Fruit fly (Drosophila melanogaster) whole organism, embryonic: ENCODE measurements around the gene Hmt4-20.
A peak's percentile ranks its signal among the peaks of the same experiment; 100 is the strongest.

Source experiments
- Antp ChIP-seq: fragments of 200-800 bp; sonication (Bioruptor generic); optimal IDR thresholded peaks from 3 replicates; lab custom pipeline; 2016; ENCODE audit warnings: missing biosample characterization, missing genetic modification characterization
- CG10979 ChIP-seq: fragments of 200-800 bp; sonication (Bioruptor generic); optimal IDR thresholded peaks from 2 replicates; lab custom pipeline; 2018; ENCODE audit warnings: missing biosample characterization, mild to moderate bottlenecking, missing genetic modification characterization, moderate library complexity
- CG12942 ChIP-seq: fragments of 200-800 bp; sonication (Bioruptor generic); optimal IDR thresholded peaks from 3 replicates; lab custom pipeline; 2016; ENCODE audit warnings: missing biosample characterization, missing genetic modification characterization
- CG13424 ChIP-seq: fragments of 200-800 bp; sonication (Bioruptor generic); optimal IDR thresholded peaks from 2 replicates; lab custom pipeline; 2019; ENCODE audit warnings: missing biosample characterization, mild to moderate bottlenecking, missing genetic modification characterization, moderate library complexity
- CG15073 ChIP-seq: fragments of 200-800 bp; sonication (Bioruptor generic); optimal IDR thresholded peaks from 2 replicates; lab custom pipeline; 2016; ENCODE audit warnings: missing biosample characterization, missing genetic modification characterization
- CG15479 ChIP-seq: fragments of 200-800 bp; sonication (Bioruptor generic); optimal IDR thresholded peaks from 3 replicates; lab custom pipeline; 2019; ENCODE audit warnings: missing biosample characterization, mild to moderate bottlenecking, missing genetic modification characterization, moderate library complexity
- CG17912 ChIP-seq: fragments of 200-800 bp; sonication (Bioruptor generic); optimal IDR thresholded peaks from 2 replicates; lab custom pipeline; 2018; ENCODE audit warnings: missing biosample characterization, mild to moderate bottlenecking, missing genetic modification characterization
- CG2199 ChIP-seq: fragments of 200-800 bp; sonication (Bioruptor generic); IDR thresholded peaks from 3 replicates; pipeline ENCODE4 v1.3.6; 2022; ENCODE audit warnings: missing biosample characterization, missing genetic modification characterization
- CG2712 ChIP-seq: fragments of 200-800 bp; optimal IDR thresholded peaks from 3 replicates; lab custom pipeline; 2019; ENCODE audit warnings: missing biosample characterization, mild to moderate bottlenecking, missing genetic modification characterization, moderate library complexity
- CG30020 ChIP-seq: fragments of 200-800 bp; optimal IDR thresholded peaks from 2 replicates; lab custom pipeline; 2019; ENCODE audit warnings: missing biosample characterization, mild to moderate bottlenecking, missing genetic modification characterization, moderate library complexity
- CG31388 ChIP-seq: fragments of 200-800 bp; sonication (Bioruptor generic); optimal IDR thresholded peaks from 2 replicates; lab custom pipeline; 2016; ENCODE audit warnings: missing biosample characterization, missing genetic modification characterization
- CG3281 ChIP-seq: fragments of 200-800 bp; sonication (Bioruptor generic); optimal IDR thresholded peaks from 3 replicates; lab custom pipeline; 2017; ENCODE audit warnings: missing biosample characterization, mild to moderate bottlenecking, missing genetic modification characterization
- CG42726 ChIP-seq: fragments of 200-800 bp; sonication (Bioruptor generic); IDR thresholded peaks from 2 replicates; pipeline ENCODE4 v1.3.6; 2022; ENCODE audit warnings: missing biosample characterization, missing genetic modification characterization; ENCODE audit not compliant: partially characterized antibody
- CG4617 ChIP-seq: fragments of 200-800 bp; sonication (Bioruptor generic); optimal IDR thresholded peaks from 3 replicates; lab custom pipeline; 2016; ENCODE audit warnings: missing biosample characterization, missing genetic modification characterization, borderline replicate concordance
- CG6654 ChIP-seq: fragments of 200-800 bp; sonication (Bioruptor generic); optimal IDR thresholded peaks from 2 replicates; lab custom pipeline; 2017; ENCODE audit warnings: missing biosample characterization, mild to moderate bottlenecking, missing genetic modification characterization
- CG7745 ChIP-seq: fragments of 200-800 bp; sonication (Bioruptor generic); optimal IDR thresholded peaks from 2 replicates; lab custom pipeline; 2018; ENCODE audit warnings: missing biosample characterization, mild to moderate bottlenecking, missing genetic modification characterization, moderate library complexity
- CG8478 ChIP-seq: fragments of >200 bp; optimal IDR thresholded peaks from 2 replicates; lab custom pipeline; 2018
- CG9932 ChIP-seq: fragments of 200-800 bp; sonication (Bioruptor generic); IDR thresholded peaks from 2 replicates; pipeline ENCODE4 v1.3.6; 2022; ENCODE audit warnings: missing biosample characterization, missing genetic modification characterization
- CTCF ChIP-seq: fragments of 200-800 bp; sonication (Bioruptor generic); optimal IDR thresholded peaks from 2 replicates; lab custom pipeline; 2017; ENCODE audit warnings: missing biosample characterization, mild to moderate bottlenecking, missing genetic modification characterization, moderate library complexity
- CoRest ChIP-seq: fragments of 200-800 bp; sonication (Bioruptor generic); optimal IDR thresholded peaks from 3 replicates; lab custom pipeline; 2018; ENCODE audit warnings: missing biosample characterization, mild to moderate bottlenecking, missing genetic modification characterization, moderate library complexity
- D19B ChIP-seq: fragments of 200-800 bp; sonication (Bioruptor generic); optimal IDR thresholded peaks from 2 replicates; lab custom pipeline; 2017; ENCODE audit warnings: missing biosample characterization, mild to moderate bottlenecking, missing genetic modification characterization
- Dfd ChIP-seq, 2 experiments: fragments of >200 bp; optimal IDR thresholded peaks; 2 replicates each; lab custom pipeline; 2017; ENCODE audit warnings: missing biosample characterization in 2 of 2, missing genetic modification characterization in 2 of 2
- Dip2 ChIP-seq: fragments of 200-800 bp; sonication (Bioruptor generic); IDR thresholded peaks from 2 replicates; pipeline ENCODE4 v1.3.6; 2022; ENCODE audit warnings: missing biosample characterization, missing genetic modification characterization
- Dll ChIP-seq: fragments of 200-800 bp; sonication (Bioruptor generic); IDR thresholded peaks from 4 replicates; pipeline ENCODE4 v1.3.6; 2022; ENCODE audit warnings: missing biosample characterization, missing genetic modification characterization; ENCODE audit not compliant: partially characterized antibody
- Fer2 ChIP-seq: fragments of 200-800 bp; sonication (Bioruptor generic); optimal IDR thresholded peaks from 2 replicates; lab custom pipeline; 2018; ENCODE audit warnings: missing biosample characterization, mild to moderate bottlenecking, missing genetic modification characterization, moderate library complexity
- H15 ChIP-seq: fragments of 200-800 bp; sonication (Bioruptor generic); IDR thresholded peaks from 3 replicates; pipeline ENCODE4 v1.3.6; 2022; ENCODE audit warnings: missing biosample characterization, missing genetic modification characterization
- HmgZ ChIP-seq: fragments of 200-800 bp; sonication (Bioruptor generic); optimal IDR thresholded peaks from 2 replicates; lab custom pipeline; 2018; ENCODE audit warnings: missing biosample characterization, mild to moderate bottlenecking, missing genetic modification characterization
- Lim3 ChIP-seq: fragments of 200-800 bp; sonication (Bioruptor generic); IDR thresholded peaks from 2 replicates; pipeline ENCODE4 v1.3.6; 2022; ENCODE audit warnings: missing biosample characterization, missing genetic modification characterization
- Myb ChIP-seq: fragments of 200-800 bp; sonication (Bioruptor generic); optimal IDR thresholded peaks from 2 replicates; lab custom pipeline; 2016; ENCODE audit warnings: missing biosample characterization, missing genetic modification characterization
- Neu2 ChIP-seq: fragments of 200-800 bp; sonication (Bioruptor generic); optimal IDR thresholded peaks from 3 replicates; lab custom pipeline; 2016; ENCODE audit warnings: missing biosample characterization, missing genetic modification characterization, borderline replicate concordance
- Opbp ChIP-seq: fragments of 200-800 bp; sonication (Bioruptor generic); IDR thresholded peaks from 3 replicates; pipeline ENCODE4 v1.3.6; 2022; ENCODE audit warnings: missing biosample characterization, missing genetic modification characterization; ENCODE audit not compliant: partially characterized antibody
- Optix ChIP-seq: fragments of 200-800 bp; sonication (Bioruptor generic); IDR thresholded peaks from 3 replicates; pipeline ENCODE4 v1.3.6; 2022; ENCODE audit warnings: missing biosample characterization, missing genetic modification characterization
- Sox102F ChIP-seq: fragments of 200-800 bp; sonication (Bioruptor generic); optimal IDR thresholded peaks from 2 replicates; lab custom pipeline; 2018; ENCODE audit warnings: missing biosample characterization, mild to moderate bottlenecking, missing genetic modification characterization, moderate library complexity
- Sry-δ ChIP-seq: fragments of 200-800 bp; sonication (Bioruptor generic); optimal IDR thresholded peaks from 2 replicates; lab custom pipeline; 2016; ENCODE audit warnings: missing biosample characterization, missing genetic modification characterization
- al ChIP-seq: fragments of 200-800 bp; sonication (Bioruptor generic); IDR thresholded peaks from 2 replicates; pipeline ENCODE4 v1.3.6; 2022; ENCODE audit warnings: missing biosample characterization, missing genetic modification characterization
- caup ChIP-seq: fragments of 200-800 bp; sonication (Bioruptor generic); optimal IDR thresholded peaks from 3 replicates; lab custom pipeline; 2017; ENCODE audit warnings: missing biosample characterization, mild to moderate bottlenecking, missing genetic modification characterization, moderate library complexity; ENCODE audit not compliant: severe bottlenecking
- dati ChIP-seq: fragments of 200-800 bp; sonication (Bioruptor generic); IDR thresholded peaks from 2 replicates; pipeline ENCODE4 v1.3.6; 2022; ENCODE audit warnings: missing biosample characterization, missing genetic modification characterization
- dpn ChIP-seq, 2 experiments: fragments of 200-800 bp; sonication (Bioruptor generic); optimal IDR thresholded peaks; 3 replicates each; lab custom pipeline; 2016; ENCODE audit warnings: missing biosample characterization in 2 of 2, missing genetic modification characterization in 2 of 2
- fru ChIP-seq: fragments of >200 bp; optimal IDR thresholded peaks from 2 replicates; lab custom pipeline; 2017
- hb ChIP-seq: fragments of 200-800 bp; sonication (Bioruptor generic); IDR thresholded peaks from 3 replicates; pipeline ENCODE4 v1.3.6; 2022; ENCODE audit warnings: missing biosample characterization, missing genetic modification characterization; ENCODE audit not compliant: partially characterized antibody
- hth ChIP-seq: fragments of >200 bp; optimal IDR thresholded peaks from 2 replicates; lab custom pipeline; 2017; ENCODE audit warnings: inconsistent platforms
- inv ChIP-seq: fragments of 200-800 bp; sonication (Bioruptor generic); IDR thresholded peaks from 2 replicates; pipeline ENCODE4 v1.3.6; 2022; ENCODE audit warnings: missing biosample characterization, missing genetic modification characterization; ENCODE audit not compliant: partially characterized antibody
- jigr1 ChIP-seq: fragments of 200-800 bp; sonication (Bioruptor generic); IDR thresholded peaks from 3 replicates; pipeline ENCODE4 v1.3.6; 2022; ENCODE audit warnings: missing biosample characterization, missing genetic modification characterization
- kni ChIP-seq: fragments of 200-800 bp; sonication (Bioruptor generic); optimal IDR thresholded peaks from 3 replicates; lab custom pipeline; 2017; ENCODE audit warnings: mild to moderate bottlenecking, missing biosample characterization, missing genetic modification reagents, missing genetic modification characterization
- knrl ChIP-seq: fragments of 200-800 bp; sonication (Bioruptor generic); IDR thresholded peaks from 3 replicates; pipeline ENCODE4 v1.3.6; 2022; ENCODE audit warnings: missing biosample characterization, missing genetic modification characterization; ENCODE audit not compliant: partially characterized antibody
- lmd ChIP-seq: fragments of 200-800 bp; sonication (Bioruptor generic); IDR thresholded peaks from 2 replicates; pipeline ENCODE4 v1.3.6; 2022; ENCODE audit warnings: missing biosample characterization, missing genetic modification characterization
- salm ChIP-seq: fragments of 200-800 bp; sonication (Bioruptor generic); optimal IDR thresholded peaks from 2 replicates; lab custom pipeline; 2018; ENCODE audit warnings: missing biosample characterization, mild to moderate bottlenecking, missing genetic modification characterization
- sd ChIP-seq: fragments of 200-800 bp; sonication (Bioruptor generic); optimal IDR thresholded peaks from 3 replicates; lab custom pipeline; 2018; ENCODE audit warnings: missing biosample characterization, mild to moderate bottlenecking, missing genetic modification characterization, moderate library complexity
- tll ChIP-seq, 2 experiments: fragments of 200-800 bp in 1 of 2; fragments of >200 bp in 1 of 2; sonication (Bioruptor generic) in 1 of 2; optimal IDR thresholded peaks; 2 replicates each; lab custom pipeline; 2017 to 2019; ENCODE audit warnings: missing biosample characterization in 2 of 2, missing genetic modification characterization in 2 of 2, mild to moderate bottlenecking in 1 of 2, moderate library complexity in 1 of 2
- tna ChIP-seq: fragments of 200-800 bp; sonication (Bioruptor generic); IDR thresholded peaks from 2 replicates; pipeline ENCODE4 v1.3.6; 2022; ENCODE audit warnings: missing biosample characterization, missing genetic modification characterization; ENCODE audit not compliant: partially characterized antibody
- vvl ChIP-seq: fragments of 200-800 bp; sonication (Bioruptor generic); IDR thresholded peaks from 2 replicates; pipeline ENCODE4 v1.3.6; 2022; ENCODE audit warnings: missing biosample characterization, missing genetic modification characterization

Gene Hmt4-20

DNA sequence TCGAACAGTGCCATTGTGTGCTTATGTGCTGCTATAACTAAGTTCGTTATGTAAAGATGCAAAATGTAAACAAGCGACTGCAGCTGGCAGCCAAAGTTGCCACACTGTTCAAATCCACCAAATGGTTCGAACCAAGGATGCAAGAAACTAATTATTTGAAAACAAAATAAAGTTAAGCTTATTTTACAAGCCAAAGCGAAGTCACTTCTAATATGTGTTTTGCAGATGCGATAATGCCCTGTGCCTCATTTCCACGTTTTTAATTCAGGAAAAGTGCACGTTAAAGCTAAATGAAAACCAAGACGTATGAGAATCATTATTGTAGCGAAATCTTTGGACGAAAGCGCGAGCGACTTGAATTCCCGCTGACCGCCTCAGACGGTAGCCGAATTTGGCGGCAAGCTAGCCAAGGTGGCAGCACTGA lies 34.7 kb downstream of the Hmt4-20 start, which contains the start of the genes CG13365 and Vsp37A (continued):
- TF ChIP-seq Lim3 (GFP tag; lab: Robert Waterston, UW) (no peak), hb (GFP tag; lab: Robert Waterston, UW) (no peak), fru (lab: Kevin White, UChicago) (no peak), Dll (GFP tag; lab: Robert Waterston, UW) (peak; percentile 49; the same call in 2 of the 4 replicates), vvl (GFP tag; lab: Robert Waterston, UW) (peak; percentile 25; the same call in 1 of the 2 replicates), knrl (GFP tag; lab: Robert Waterston, UW) (peak; percentile 20; the same call in 1 of the 3 replicates), CG3281 (GFP tag; lab: Kevin White, UChicago) (peak; percentile 27), CTCF (GFP tag; lab: Kevin White, UChicago) (peak; percentile 34), CG2712 (tag; lab: Kevin White, UChicago) (peak; percentile 38), CG8478 (lab: Kevin White, UChicago) (no peak), CG6654 (GFP tag; lab: Kevin White, UChicago) (no peak), CG15073 (GFP tag; lab: Kevin White, UChicago) (no peak), CG12942 (GFP tag; lab: Kevin White, UChicago) (peak; percentile 25), caup (GFP tag; lab: Kevin White, UChicago) (peak; percentile 3), Myb (GFP tag; lab: Kevin White, UChicago) (peak; percentile 66), al (GFP tag; lab: Robert Waterston, UW) (peak; percentile 40; the same call in 1 of the 2 replicates), CG9932 (peak; percentile 47), Fer2 (tag; lab: Kevin White, UChicago) (no peak), CoRest (tag; lab: Kevin White, UChicago) (peak; percentile 75), Dfd (GFP tag; optimal IDR thresholded peaks at IDR 0.05; lab: Kevin White, UChicago) (no peak), Neu2 (GFP tag; lab: Kevin White, UChicago) (peak; percentile 8), CG2199 (GFP tag; lab: Robert Waterston, UW) (no peak), HmgZ (tag; lab: Kevin White, UChicago) (peak; percentile 66), CG4617 (peak; percentile 55), D19B (GFP tag; lab: Kevin White, UChicago) (no peak), dpn (GFP tag; optimal IDR thresholded peaks at IDR 0.05; lab: Kevin White, UChicago) (peak; percentile 36 to 63), tll (GFP tag; optimal IDR thresholded peaks at IDR 0.05; lab: Kevin White, UChicago) (peak in 1 of 2 experiments; percentile 80), CG10979 (tag; lab: Kevin White, UChicago) (peak; percentile 18), CG42726 (GFP tag; lab: Robert Waterston, UW) (no peak), tna (GFP tag; lab: Robert Waterston, UW) (no peak), CG17912 (no peak), inv (GFP tag; lab: Robert Waterston, UW) (no peak), CG15479 (GFP tag; lab: Kevin White, UChicago) (no peak), Antp (GFP tag; lab: Kevin White, UChicago) (peak; percentile 58), CG30020 (tag; lab: Kevin White, UChicago) (peak; percentile 58), kni (peak; percentile 84), Sry-δ (peak; percentile 65), Dip2 (GFP tag; lab: Robert Waterston, UW) (no peak), CG7745 (tag; lab: Kevin White, UChicago) (no peak), CG31388 (GFP tag; lab: Kevin White, UChicago) (no peak), CG13424 (tag; lab: Kevin White, UChicago) (peak; percentile 64), Optix (no peak), sd (tag; lab: Kevin White, UChicago) (peak; percentile 34), lmd (GFP tag; lab: Robert Waterston, UW) (no peak), dati (GFP tag; lab: Robert Waterston, UW) (no peak), salm (no peak), Sox102F (peak; percentile 30), Opbp (no peak), jigr1 (0 out of 3 replicates have a peak, but pooled peaks have one; percentile 16), hth (lab: Kevin White, UChicago) (no peak), H15 (GFP tag; lab: Robert Waterston, UW) (no peak)
